Worm (Caenorhabditis elegans) whole organism, mixed stage, embryonic: ENCODE results near the gene EEED8.13.
A peak's percentile ranks its signal among the peaks of the same experiment; 100 is the strongest.

Experiments used
- M03D4.4 ChIP-seq: sonication (generic microtip); optimal IDR thresholded peaks from 2 replicates; lab custom pipeline; 2017; ENCODE audit warnings: mild to moderate bottlenecking, missing genetic modification characterization, missing compliant biosample characterization
- bed-3 ChIP-seq: fragments of 200-800 bp; sonication (Bioruptor generic); optimal IDR thresholded peaks from 3 replicates; lab custom pipeline; 2018; ENCODE audit warnings: mild to moderate bottlenecking, missing genetic modification characterization, moderate library complexity, missing compliant biosample characterization
- blmp-1 ChIP-seq: fragments of 150-350 bp; optimal IDR thresholded peaks from 2 replicates; lab custom pipeline; 2014; ENCODE audit warnings: missing biosample characterization, missing genetic modification characterization
- ceh-39 ChIP-seq: fragments of 150-350 bp; optimal IDR thresholded peaks from 2 replicates; lab custom pipeline; 2014; ENCODE audit warnings: missing biosample characterization, missing genetic modification characterization
- ceh-43 ChIP-seq: fragments of 200-800 bp; sonication (Bioruptor generic); optimal IDR thresholded peaks from 2 replicates; lab custom pipeline; 2018; ENCODE audit warnings: mild to moderate bottlenecking, missing genetic modification characterization, moderate library complexity, missing compliant biosample characterization
- ceh-83 ChIP-seq: fragments of 200-800 bp; sonication (Bioruptor generic); optimal IDR thresholded peaks from 2 replicates; lab custom pipeline; 2018; ENCODE audit warnings: mild to moderate bottlenecking, missing genetic modification characterization, missing compliant biosample characterization
- ces-1 ChIP-seq: fragments of 150-350 bp; optimal IDR thresholded peaks from 2 replicates; lab custom pipeline; 2014; ENCODE audit warnings: missing biosample characterization, missing genetic modification reagents, missing genetic modification characterization
- cnd-1 ChIP-seq: fragments of 200-800 bp; sonication (Bioruptor generic); optimal IDR thresholded peaks from 2 replicates; lab custom pipeline; 2018; ENCODE audit warnings: mild to moderate bottlenecking, missing genetic modification characterization, missing compliant biosample characterization
- drap-1 ChIP-seq: fragments of 200-800 bp; sonication (Bioruptor generic); optimal IDR thresholded peaks from 3 replicates; lab custom pipeline; 2018; ENCODE audit warnings: mild to moderate bottlenecking, missing genetic modification characterization, missing compliant biosample characterization
- elt-1 ChIP-seq: sonication (generic microtip); optimal IDR thresholded peaks from 2 replicates; lab custom pipeline; 2017; ENCODE audit warnings: missing genetic modification characterization, mild to moderate bottlenecking, missing compliant biosample characterization, antibody characterized with exemption, moderate library complexity, borderline replicate concordance; ENCODE audit not compliant: insufficient read depth
- elt-3 ChIP-seq: fragments of 150-350 bp; optimal IDR thresholded peaks from 2 replicates; lab custom pipeline; 2014; ENCODE audit warnings: missing biosample characterization, missing genetic modification characterization
- flh-1 ChIP-seq: fragments of 200-800 bp; sonication (Bioruptor generic); optimal IDR thresholded peaks from 2 replicates; lab custom pipeline; 2018; ENCODE audit warnings: mild to moderate bottlenecking, missing genetic modification characterization, moderate library complexity, missing compliant biosample characterization
- ham-2 ChIP-seq: fragments of 200-800 bp; sonication (Bioruptor generic); optimal IDR thresholded peaks from 2 replicates; lab custom pipeline; 2018; ENCODE audit warnings: mild to moderate bottlenecking, missing genetic modification characterization, missing compliant biosample characterization
- hlh-1 ChIP-seq: fragments of 150-350 bp; optimal IDR thresholded peaks from 2 replicates; lab custom pipeline; 2014; ENCODE audit warnings: missing biosample characterization, missing genetic modification reagents, missing genetic modification characterization
- lin-13 ChIP-seq: fragments of 150-350 bp; optimal IDR thresholded peaks from 2 replicates; lab custom pipeline; 2014; ENCODE audit warnings: missing biosample characterization, missing genetic modification characterization
- lin-32 ChIP-seq: fragments of 200-800 bp; sonication (Bioruptor generic); optimal IDR thresholded peaks from 2 replicates; lab custom pipeline; 2018; ENCODE audit warnings: mild to moderate bottlenecking, missing genetic modification characterization, missing compliant biosample characterization
- lsy-2 ChIP-seq: fragments of 150-350 bp; optimal IDR thresholded peaks from 2 replicates; lab custom pipeline; 2014; ENCODE audit warnings: missing biosample characterization, missing genetic modification characterization
- mab-5 ChIP-seq: fragments of 150-350 bp; optimal IDR thresholded peaks from 2 replicates; lab custom pipeline; 2014; ENCODE audit warnings: missing biosample characterization, missing genetic modification characterization
- mep-1 ChIP-seq: fragments of 150-350 bp; optimal IDR thresholded peaks from 2 replicates; lab custom pipeline; 2017; ENCODE audit warnings: missing biosample characterization, missing genetic modification reagents, missing genetic modification characterization, inconsistent platforms
- mls-2 ChIP-seq: sonication (generic microtip); optimal IDR thresholded peaks from 2 replicates; lab custom pipeline; 2016; ENCODE audit warnings: mild to moderate bottlenecking, missing genetic modification characterization, moderate library complexity, missing compliant biosample characterization
- nhr-12 ChIP-seq: fragments of 150-350 bp; optimal IDR thresholded peaks from 2 replicates; lab custom pipeline; 2014; ENCODE audit warnings: missing biosample characterization, missing genetic modification characterization
- nhr-2 ChIP-seq: fragments of 150-350 bp; optimal IDR thresholded peaks from 2 replicates; lab custom pipeline; 2014; ENCODE audit warnings: missing biosample characterization, missing genetic modification characterization
- nhr-237 ChIP-seq: fragments of 150-350 bp; optimal IDR thresholded peaks from 2 replicates; lab custom pipeline; 2014; ENCODE audit warnings: missing biosample characterization, missing genetic modification characterization
- nhr-28 ChIP-seq: fragments of 150-350 bp; optimal IDR thresholded peaks from 2 replicates; lab custom pipeline; 2014; ENCODE audit warnings: missing biosample characterization, missing genetic modification characterization
- nhr-76 ChIP-seq: sonication (generic microtip); optimal IDR thresholded peaks from 2 replicates; lab custom pipeline; 2017; ENCODE audit warnings: missing biosample characterization, missing genetic modification characterization
- pha-4 ChIP-seq: fragments of 150-350 bp; optimal IDR thresholded peaks from 2 replicates; lab custom pipeline; 2018; ENCODE audit warnings: missing biosample characterization, missing genetic modification reagents, missing genetic modification characterization
- sem-2 ChIP-seq: fragments of 200-800 bp; sonication (Bioruptor generic); optimal IDR thresholded peaks from 2 replicates; lab custom pipeline; 2018; ENCODE audit warnings: mild to moderate bottlenecking, missing genetic modification characterization, missing compliant biosample characterization
- snpc-4 ChIP-seq: fragments of 150-350 bp; optimal IDR thresholded peaks from 2 replicates; lab custom pipeline; 2014; ENCODE audit warnings: missing biosample characterization, missing genetic modification characterization
- sptf-1 ChIP-seq: sonication (generic microtip); optimal IDR thresholded peaks from 2 replicates; lab custom pipeline; 2017; ENCODE audit warnings: mild to moderate bottlenecking, missing genetic modification characterization, moderate library complexity, missing compliant biosample characterization
- tbx-8 ChIP-seq: fragments of 200-800 bp; sonication (Bioruptor generic); optimal IDR thresholded peaks from 2 replicates; lab custom pipeline; 2018; ENCODE audit warnings: mild to moderate bottlenecking, missing genetic modification characterization, moderate library complexity, missing compliant biosample characterization
- unc-120 ChIP-seq: sonication (generic microtip); optimal IDR thresholded peaks from 2 replicates; lab custom pipeline; 2017; ENCODE audit warnings: missing genetic modification characterization, missing compliant biosample characterization; ENCODE audit not compliant: poor library complexity, severe bottlenecking
- unc-39 ChIP-seq: fragments of 150-350 bp; optimal IDR thresholded peaks from 2 replicates; lab custom pipeline; 2014; ENCODE audit warnings: missing biosample characterization, missing genetic modification characterization
- unc-62 ChIP-seq: fragments of 150-350 bp; optimal IDR thresholded peaks from 2 replicates; lab custom pipeline; 2014; ENCODE audit warnings: missing biosample characterization, missing genetic modification reagents, missing genetic modification characterization
- zip-8 ChIP-seq: fragments of 150-350 bp; optimal IDR thresholded peaks from 2 replicates; lab custom pipeline; 2014; ENCODE audit warnings: missing biosample characterization, missing genetic modification characterization
- ztf-11 ChIP-seq: fragments of 150-350 bp; optimal IDR thresholded peaks from 2 replicates; lab custom pipeline; 2014; ENCODE audit warnings: missing biosample characterization, missing genetic modification characterization

EEED8.13 gene

ce11 chrII:5399201-5399600 is 13.2 kb downstream of the EEED8.13 start, which contains the start of gene mog-5:
mog-5 (plus strand) TSS chrII:5399538.
- TF ChIP-seq elt-3 (tag; lab: Kevin White, UChicago), result no peak
- TF ChIP-seq sptf-1 (tag; lab: Kevin White, UChicago), result no peak
- no peak for TF ChIP-seq mls-2
- TF ChIP-seq ztf-11 (tag; lab: Kevin White, UChicago), result no peak
- no peak for TF ChIP-seq elt-1
- TF ChIP-seq flh-1 (GFP tag; lab: Kevin White, UChicago), result no peak
- no peak for TF ChIP-seq unc-39 (tag; lab: Kevin White, UChicago)
- peak; percentile 15 for TF ChIP-seq lsy-2 (tag; lab: Kevin White, UChicago)
- peak; percentile 52 for TF ChIP-seq hlh-1 (tag; lab: Kevin White, UChicago)
- TF ChIP-seq M03D4.4, result peak; percentile 74
- peak; percentile 40 for TF ChIP-seq drap-1 (GFP tag; lab: Kevin White, UChicago)
- no peak for TF ChIP-seq nhr-12 (tag; lab: Kevin White, UChicago)
- no peak for TF ChIP-seq unc-62
- no peak for TF ChIP-seq nhr-2
- TF ChIP-seq lin-13 (tag; lab: Kevin White, UChicago), result no peak
- TF ChIP-seq mab-5 (tag; lab: Kevin White, UChicago), result no peak
- peak; percentile 33 for TF ChIP-seq mep-1 (tag; lab: Kevin White, UChicago)
- TF ChIP-seq nhr-76, result no peak
- TF ChIP-seq ces-1, result peak; percentile 74
- no peak for TF ChIP-seq ceh-39 (tag; lab: Kevin White, UChicago)
- peak; percentile 16 for TF ChIP-seq sem-2 (GFP tag; lab: Kevin White, UChicago)
- no peak for TF ChIP-seq zip-8 (tag; lab: Kevin White, UChicago)
- no peak for TF ChIP-seq pha-4 (tag; lab: Kevin White, UChicago)
- peak; percentile 18 for TF ChIP-seq blmp-1 (tag; lab: Kevin White, UChicago)
- TF ChIP-seq snpc-4, result no peak
- no peak for TF ChIP-seq tbx-8 (GFP tag; lab: Kevin White, UChicago)
- peak; percentile 40 for TF ChIP-seq bed-3 (GFP tag; lab: Kevin White, UChicago)
- TF ChIP-seq cnd-1 (tag; lab: Kevin White, UChicago), result no peak
- TF ChIP-seq ceh-43, result peak; percentile 86
- no peak for TF ChIP-seq ceh-83 (GFP tag; lab: Kevin White, UChicago)
- peak; percentile 8 for TF ChIP-seq nhr-237
- TF ChIP-seq ham-2 (GFP tag; lab: Kevin White, UChicago), result peak; percentile 58
- no peak for TF ChIP-seq nhr-28 (tag; lab: Kevin White, UChicago)
- no peak for TF ChIP-seq unc-120
- TF ChIP-seq lin-32, result no peak

ce11 chrII:5398779-5399178 is 13.6 kb downstream of the EEED8.13 start, which contains the start of gene fbxl-3:
fbxl-3 (minus strand) TSS chrII:5398902.
- TF ChIP-seq blmp-1 (tag; lab: Kevin White, UChicago), result no peak
- no peak for TF ChIP-seq nhr-28 (tag; lab: Kevin White, UChicago)
- TF ChIP-seq unc-120, result no peak
- peak; percentile 65 for TF ChIP-seq pha-4 (tag; lab: Kevin White, UChicago)

ce11 chrII:5395594-5395993 is 16.8 kb downstream of the EEED8.13 start, which contains the start of gene pink-1:
pink-1 (minus strand) TSS chrII:5395694.
- TF ChIP-seq cnd-1 (tag; lab: Kevin White, UChicago) (no peak), lin-13 (tag; lab: Kevin White, UChicago) (no peak), ces-1 (no peak), hlh-1 (tag; lab: Kevin White, UChicago) (no peak), zip-8 (tag; lab: Kevin White, UChicago) (no peak), nhr-2 (no peak), ceh-39 (tag; lab: Kevin White, UChicago) (no peak), pha-4 (tag; lab: Kevin White, UChicago) (no peak), mls-2 (no peak), mep-1 (tag; lab: Kevin White, UChicago) (no peak), elt-3 (tag; lab: Kevin White, UChicago) (no peak), unc-62 (no peak), bed-3 (GFP tag; lab: Kevin White, UChicago) (no peak), blmp-1 (tag; lab: Kevin White, UChicago) (no peak), ceh-83 (GFP tag; lab: Kevin White, UChicago) (no peak), mab-5 (tag; lab: Kevin White, UChicago) (no peak), ceh-43 (no peak), M03D4.4 (no peak), sem-2 (GFP tag; lab: Kevin White, UChicago) (no peak), elt-1 (no peak)
